Fruit fly (Drosophila melanogaster) whole organism, pupa: ENCODE results near the gene CG45073.
A peak's percentile ranks its signal among the peaks of the same experiment; 100 is the strongest.

Experiments used
- CG10348 ChIP-seq: fragments of 200-800 bp; sonication (Bioruptor generic); IDR thresholded peaks from 2 replicates; pipeline ENCODE4 v1.3.6; 2022; ENCODE audit warnings: missing biosample characterization, missing genetic modification characterization
- CG12605 ChIP-seq: fragments of 200-800 bp; sonication (Bioruptor generic); IDR thresholded peaks from 2 replicates; pipeline ENCODE4 v1.3.6; 2022; ENCODE audit warnings: missing biosample characterization, missing genetic modification characterization
- CG13204 ChIP-seq: fragments of 200-800 bp; sonication (Bioruptor generic); optimal IDR thresholded peaks from 2 replicates; lab custom pipeline; 2018; ENCODE audit warnings: missing biosample characterization, mild to moderate bottlenecking, missing genetic modification characterization, moderate library complexity
- CG14655 ChIP-seq: fragments of 200-800 bp; sonication (Bioruptor generic); optimal IDR thresholded peaks from 3 replicates; lab custom pipeline; 2017; ENCODE audit warnings: mild to moderate bottlenecking, missing biosample characterization, missing genetic modification reagents, missing genetic modification characterization
- CG15710 ChIP-seq: fragments of 200-800 bp; sonication (Bioruptor generic); optimal IDR thresholded peaks from 2 replicates; lab custom pipeline; 2018; ENCODE audit warnings: missing biosample characterization, mild to moderate bottlenecking, missing genetic modification characterization, moderate library complexity
- CG17806 ChIP-seq: fragments of 200-800 bp; sonication (Bioruptor generic); optimal IDR thresholded peaks from 2 replicates; lab custom pipeline; 2018; ENCODE audit warnings: missing biosample characterization, mild to moderate bottlenecking, missing genetic modification characterization, moderate library complexity
- CG32121 ChIP-seq: fragments of 200-800 bp; sonication (Bioruptor generic); IDR thresholded peaks from 2 replicates; pipeline ENCODE4 v1.3.6; 2022; ENCODE audit warnings: missing biosample characterization, missing genetic modification characterization
- CG34367 ChIP-seq: fragments of 200-800 bp; sonication (Bioruptor generic); optimal IDR thresholded peaks from 2 replicates; lab custom pipeline; 2018; ENCODE audit warnings: missing biosample characterization, mild to moderate bottlenecking, missing genetic modification characterization
- CG4496 ChIP-seq: fragments of 200-800 bp; sonication (Bioruptor generic); IDR thresholded peaks from 3 replicates; pipeline ENCODE4 v1.3.6; 2022; ENCODE audit warnings: missing biosample characterization, missing genetic modification characterization
- CG8159 ChIP-seq: fragments of 200-800 bp; sonication (Bioruptor generic); optimal IDR thresholded peaks from 3 replicates; lab custom pipeline; 2018; ENCODE audit warnings: missing biosample characterization, mild to moderate bottlenecking, missing genetic modification characterization, moderate library complexity
- CG8301 ChIP-seq: fragments of 200-800 bp; sonication (Bioruptor generic); optimal IDR thresholded peaks from 2 replicates; lab custom pipeline; 2018; ENCODE audit warnings: missing biosample characterization, mild to moderate bottlenecking, missing genetic modification characterization
- CG9948 ChIP-seq: fragments of 200-800 bp; sonication (Bioruptor generic); optimal IDR thresholded peaks from 2 replicates; lab custom pipeline; 2018; ENCODE audit warnings: missing biosample characterization, mild to moderate bottlenecking, missing genetic modification characterization, moderate library complexity
- D1 ChIP-seq: fragments of 200-800 bp; sonication (Bioruptor generic); optimal IDR thresholded peaks from 2 replicates; lab custom pipeline; 2018; ENCODE audit warnings: missing biosample characterization, mild to moderate bottlenecking, missing genetic modification characterization, moderate library complexity
- EcR ChIP-seq: fragments of 200-800 bp; sonication (Bioruptor generic); optimal IDR thresholded peaks from 3 replicates; lab custom pipeline; 2019; ENCODE audit warnings: missing biosample characterization, missing genetic modification characterization, mild to moderate bottlenecking, moderate library complexity, missing genetic modification reagents
- Ets98B ChIP-seq: fragments of 200-800 bp; sonication (Bioruptor generic); IDR thresholded peaks from 2 replicates; pipeline ENCODE4 v1.3.6; 2022; ENCODE audit warnings: missing biosample characterization, missing genetic modification characterization
- Pif1A ChIP-seq: fragments of 200-800 bp; sonication (Bioruptor generic); optimal IDR thresholded peaks from 3 replicates; lab custom pipeline; 2016; ENCODE audit warnings: missing biosample characterization, missing genetic modification characterization
- Pif1B ChIP-seq: fragments of 200-800 bp; sonication (Bioruptor generic); optimal IDR thresholded peaks from 3 replicates; lab custom pipeline; 2016; ENCODE audit warnings: missing biosample characterization, missing genetic modification characterization
- Snoo ChIP-seq: fragments of 200-800 bp; sonication (Bioruptor generic); optimal IDR thresholded peaks from 3 replicates; lab custom pipeline; 2017; ENCODE audit warnings: missing biosample characterization, mild to moderate bottlenecking, missing genetic modification characterization, inconsistent platforms
- fd96Ca ChIP-seq: fragments of 200-800 bp; sonication (Bioruptor generic); IDR thresholded peaks from 3 replicates; pipeline ENCODE4 v1.3.6; 2022; ENCODE audit warnings: missing biosample characterization, missing genetic modification characterization
- gl ChIP-seq: fragments of 200-800 bp; sonication (Bioruptor generic); optimal IDR thresholded peaks from 2 replicates; lab custom pipeline; 2018; ENCODE audit warnings: missing biosample characterization, mild to moderate bottlenecking, missing genetic modification characterization
- rn ChIP-seq: fragments of 200-800 bp; sonication (Bioruptor generic); IDR thresholded peaks from 2 replicates; pipeline ENCODE4 v1.3.6; 2022; ENCODE audit warnings: missing biosample characterization, missing genetic modification characterization

The CG45073 gene

DNA sequence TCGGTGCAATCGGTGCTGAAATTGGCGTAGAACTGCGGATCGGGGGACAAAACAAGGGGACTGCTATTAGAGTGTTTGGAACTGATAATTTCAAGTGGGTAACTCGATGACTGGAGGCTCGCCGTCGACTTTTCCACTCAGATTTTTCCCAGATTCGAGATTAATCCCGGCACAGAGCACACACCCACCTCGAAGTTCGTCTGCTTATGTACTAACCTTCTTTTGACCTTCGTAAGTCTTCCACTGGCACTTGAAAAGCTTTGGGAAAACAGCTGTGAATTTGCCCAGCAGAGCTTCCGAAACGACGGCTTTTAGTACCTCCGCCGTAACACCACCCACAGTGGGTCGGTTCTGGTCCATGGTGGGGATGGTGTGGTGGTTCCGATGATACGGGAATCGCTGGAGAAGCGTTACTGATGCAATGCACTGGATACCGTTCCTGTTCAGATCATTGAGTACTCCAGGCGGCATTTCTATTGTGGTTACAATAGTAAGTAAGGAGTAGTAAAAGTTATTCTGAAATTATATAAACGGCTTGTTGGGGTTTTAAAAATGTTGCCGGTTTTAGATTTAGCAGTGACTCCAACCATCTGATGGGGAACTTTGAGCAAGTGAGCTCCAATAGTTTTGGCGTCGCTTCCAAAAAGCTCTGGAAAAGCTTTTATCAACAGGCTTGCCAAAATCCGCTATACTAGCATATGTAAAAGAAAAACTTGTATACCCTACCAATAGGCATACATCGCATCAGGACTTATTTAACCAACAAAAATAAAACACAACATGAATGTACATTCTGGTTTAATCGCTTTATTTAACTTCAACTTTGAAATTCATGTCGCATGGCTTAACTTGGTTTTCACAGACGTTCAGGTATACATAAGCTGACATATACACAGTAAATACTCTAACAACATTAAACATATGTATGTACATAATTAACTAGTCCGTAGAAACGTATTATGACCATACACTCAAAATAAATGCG, 9.8 kb upstream of the CG45073 start, which contains the start of gene Tpi:
Gene Tpi (minus strand): TSS at position 537 of the 985 bp plus-strand sequence.
- no peak for TF ChIP-seq CG12605 (GFP tag; lab: Robert Waterston, UW)
- no peak for TF ChIP-seq Pif1B (GFP tag; lab: Kevin White, UChicago)
- TF ChIP-seq CG32121 (GFP tag; lab: Robert Waterston, UW), result no peak
- TF ChIP-seq CG34367 (tag; lab: Kevin White, UChicago), result peak; percentile 49
- no peak for TF ChIP-seq Pif1A (GFP tag; lab: Kevin White, UChicago)
- TF ChIP-seq CG4496 (GFP tag; lab: Robert Waterston, UW), result peak; percentile 66; the same call in 2 of the 3 replicates
- no peak for TF ChIP-seq Snoo (tag; lab: Kevin White, UChicago)
- TF ChIP-seq gl, result no peak
- no peak for TF ChIP-seq CG17806 (tag; lab: Kevin White, UChicago)
- no peak for TF ChIP-seq CG10348 (GFP tag; lab: Robert Waterston, UW)
- 0 out of 3 replicates have a peak, but pooled peaks have one; percentile 12 for TF ChIP-seq fd96Ca
- no peak for TF ChIP-seq CG8301 (tag; lab: Kevin White, UChicago)
- peak; percentile 29 for TF ChIP-seq CG15710 (tag; lab: Kevin White, UChicago)
- TF ChIP-seq CG9948, result peak; percentile 25
- TF ChIP-seq CG8159 (tag; lab: Kevin White, UChicago), result no peak
- no peak for TF ChIP-seq EcR (GFP tag; lab: Kevin White, UChicago)
- no peak for TF ChIP-seq rn (GFP tag; lab: Robert Waterston, UW)
- TF ChIP-seq CG13204 (GFP tag; lab: Kevin White, UChicago), result no peak
- TF ChIP-seq Ets98B (GFP tag; lab: Robert Waterston, UW), result peak; percentile 73
- TF ChIP-seq CG14655, result no peak
- TF ChIP-seq D1 (tag; lab: Kevin White, UChicago), result no peak

DNA sequence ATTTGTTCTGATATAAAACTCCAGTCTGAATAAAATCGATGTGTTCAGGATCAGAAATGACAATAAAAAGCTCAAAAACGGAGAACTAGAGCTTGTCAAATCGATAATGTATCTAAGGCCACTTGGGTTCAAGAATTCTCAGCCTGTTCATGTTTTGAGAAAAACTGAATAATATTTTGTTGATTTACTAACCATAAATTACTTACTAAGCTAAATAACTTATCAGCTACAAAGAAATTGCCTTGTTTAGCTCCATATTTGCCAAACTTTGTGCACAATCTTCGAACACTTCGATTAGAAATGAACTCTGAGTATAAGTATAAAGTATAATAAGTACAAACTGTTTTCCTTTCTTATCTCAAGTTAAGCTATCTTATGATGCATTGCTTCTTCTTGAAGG, 7.8 kb upstream of the CG45073 start, which contains the start of gene CG31029:
Gene CG31029 (minus strand): TSS at position 101 of the 400 bp plus-strand sequence.
- no peak for TF ChIP-seq CG10348 (GFP tag; lab: Robert Waterston, UW)
- no peak for TF ChIP-seq Ets98B (GFP tag; lab: Robert Waterston, UW)
- TF ChIP-seq CG15710 (tag; lab: Kevin White, UChicago), result no peak
- TF ChIP-seq CG9948, result no peak
- TF ChIP-seq rn (GFP tag; lab: Robert Waterston, UW), result no peak
- TF ChIP-seq CG13204 (GFP tag; lab: Kevin White, UChicago), result no peak
- TF ChIP-seq CG14655, result no peak
- no peak for TF ChIP-seq gl
- no peak for TF ChIP-seq CG17806 (tag; lab: Kevin White, UChicago)
- no peak for TF ChIP-seq Snoo (tag; lab: Kevin White, UChicago)
- no peak for TF ChIP-seq CG12605 (GFP tag; lab: Robert Waterston, UW)
- no peak for TF ChIP-seq fd96Ca
- no peak for TF ChIP-seq CG4496 (GFP tag; lab: Robert Waterston, UW)

DNA sequence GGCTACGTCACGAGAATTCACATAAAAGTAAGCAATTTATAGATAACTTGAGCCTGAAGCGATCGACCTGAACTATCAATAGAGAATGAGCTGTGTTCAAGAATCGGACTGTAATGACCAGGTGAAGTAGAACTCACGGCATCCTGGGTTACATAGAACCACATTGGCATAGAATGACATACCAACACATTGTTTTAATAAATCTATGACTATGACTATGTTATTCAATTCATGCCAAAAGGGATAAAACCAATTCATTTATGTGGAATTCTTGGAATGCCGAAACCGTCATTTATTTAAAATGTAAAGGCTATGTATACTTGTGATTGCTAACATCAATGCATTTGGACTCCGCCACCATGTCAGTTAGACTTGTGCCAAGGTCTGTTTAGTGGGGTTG, 4.5 kb upstream of the CG45073 start, which contains the start of gene Ppi1:
Gene Ppi1 (minus strand): TSS at position 101 of the 400 bp plus-strand sequence.
- TF ChIP-seq CG17806 (tag; lab: Kevin White, UChicago), result no peak
- no peak for TF ChIP-seq CG32121 (GFP tag; lab: Robert Waterston, UW)

DNA sequence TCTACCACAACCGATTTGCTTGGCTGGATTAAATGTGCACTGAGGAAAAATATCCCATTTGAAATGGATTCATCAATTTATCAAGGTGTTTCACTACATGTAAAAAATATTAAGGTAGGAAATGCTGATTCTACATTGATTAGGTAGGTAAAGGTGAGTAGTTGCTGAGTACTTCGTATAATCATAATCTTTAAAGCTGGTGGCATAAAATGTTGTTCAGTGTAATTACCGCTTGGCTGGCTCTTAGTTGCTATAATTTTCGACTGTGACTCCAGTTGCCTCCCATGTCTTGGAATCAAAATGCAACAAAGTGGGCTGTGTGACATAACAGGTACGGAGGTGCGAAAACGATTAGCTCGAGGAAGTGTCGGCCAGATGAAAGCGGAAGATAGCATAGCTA, 1.4 kb downstream of the CG45073 start, which contains the start of gene CG45072:
Gene CG45072 (minus strand): TSS at position 101 of the 400 bp plus-strand sequence.
- TF ChIP-seq CG17806 (tag; lab: Kevin White, UChicago) (no peak), CG34367 (tag; lab: Kevin White, UChicago) (no peak), Pif1B (GFP tag; lab: Kevin White, UChicago) (no peak), CG8301 (tag; lab: Kevin White, UChicago) (no peak), CG13204 (GFP tag; lab: Kevin White, UChicago) (no peak), CG8159 (tag; lab: Kevin White, UChicago) (no peak), rn (GFP tag; lab: Robert Waterston, UW) (no peak), CG10348 (GFP tag; lab: Robert Waterston, UW) (no peak), EcR (GFP tag; lab: Kevin White, UChicago) (no peak), fd96Ca (no peak), CG12605 (GFP tag; lab: Robert Waterston, UW) (no peak)

DNA sequence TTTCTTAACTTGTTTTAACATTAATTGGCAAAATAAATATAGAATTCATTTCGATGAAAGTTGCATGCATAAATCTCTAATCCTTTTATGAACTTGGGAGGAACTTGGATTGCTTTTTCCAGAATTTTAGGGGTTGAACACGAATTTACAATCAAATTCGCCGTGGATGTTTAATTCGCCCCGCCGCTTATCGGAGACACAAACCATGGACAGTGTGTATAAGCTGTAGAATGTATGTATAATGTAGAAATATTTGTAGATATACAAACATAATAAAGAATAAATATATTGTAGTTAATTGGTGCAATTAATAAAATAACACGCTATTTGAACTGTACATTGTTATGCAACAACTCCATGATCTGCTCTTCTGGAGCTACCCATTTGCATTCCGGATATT, 2.8 kb downstream of the CG45073 start:
- TF ChIP-seq CG15710 (tag; lab: Kevin White, UChicago) (no peak), EcR (GFP tag; lab: Kevin White, UChicago) (no peak), CG10348 (GFP tag; lab: Robert Waterston, UW) (no peak), CG34367 (tag; lab: Kevin White, UChicago) (no peak), gl (no peak), CG8301 (tag; lab: Kevin White, UChicago) (no peak), CG12605 (GFP tag; lab: Robert Waterston, UW) (no peak), Ets98B (GFP tag; lab: Robert Waterston, UW) (no peak), Snoo (tag; lab: Kevin White, UChicago) (no peak), CG9948 (no peak), CG17806 (tag; lab: Kevin White, UChicago) (no peak), CG13204 (GFP tag; lab: Kevin White, UChicago) (no peak), CG8159 (tag; lab: Kevin White, UChicago) (no peak), Pif1B (GFP tag; lab: Kevin White, UChicago) (no peak), CG14655 (no peak), D1 (tag; lab: Kevin White, UChicago) (no peak), CG4496 (GFP tag; lab: Robert Waterston, UW) (no peak), rn (GFP tag; lab: Robert Waterston, UW) (no peak), Pif1A (GFP tag; lab: Kevin White, UChicago) (no peak)
